Worm (Caenorhabditis elegans): Measurements from ENCODE around the gene gldi-11.
"Not testable (repeated sequence)": the region's sequence is repeated elsewhere in the genome, so short reads cannot be mapped to it uniquely, and the experiment has no call there.

The gldi-11 gene

DNA sequence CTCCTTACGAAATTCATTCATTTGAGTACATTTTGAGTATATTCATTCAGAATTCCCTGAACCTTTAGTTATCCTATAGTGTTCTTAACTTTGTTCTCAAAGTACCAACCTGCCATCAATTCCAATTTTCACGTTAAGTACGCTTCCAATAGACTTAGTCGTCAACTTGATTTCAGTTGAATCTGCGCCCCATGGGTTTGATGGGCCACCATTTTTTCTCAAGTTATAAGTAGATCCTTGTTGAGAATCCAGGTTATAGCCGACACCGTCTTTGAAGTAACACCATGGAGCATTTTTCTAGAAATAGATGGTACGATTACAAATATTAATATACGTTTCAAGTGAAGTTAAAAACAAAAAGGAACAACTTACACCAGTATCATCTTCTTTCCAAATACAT, 20.9 kb downstream of the gldi-11 start:
- TF ChIP-seq saeg-2 (GFP tag; IDR thresholded peaks at IDR 0.05) (no peak), unc-62 (GFP tag; optimal IDR thresholded peaks at IDR 0.05 in 1 of 2) (peak in 1 of 2 experiments; percentile 96), unc-62 (tag; optimal IDR thresholded peaks at IDR 0.05) (no peak), aha-1 (tag) (peak; percentile 12)

DNA sequence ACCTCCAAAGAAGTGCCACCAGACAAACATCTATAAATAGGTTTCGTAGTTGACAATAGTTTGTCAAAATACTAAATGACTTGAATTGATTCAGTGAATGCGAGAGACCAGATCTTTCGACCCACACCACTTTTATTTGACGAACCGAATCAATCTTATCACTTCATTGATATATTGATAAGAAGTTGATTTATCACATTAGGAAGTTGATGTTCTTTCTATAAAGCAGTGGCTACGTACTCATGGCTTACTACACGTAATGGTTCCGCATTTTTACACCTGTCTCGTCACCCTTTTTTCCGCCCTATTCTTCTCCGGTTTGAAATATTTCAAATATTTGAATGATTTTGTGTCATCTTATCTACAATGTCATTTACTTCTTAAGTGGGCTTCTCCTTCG, 25.0 kb downstream of the gldi-11 start:
- TF ChIP-seq nhr-28 (tag; optimal IDR thresholded peaks at IDR 0.05) (peak; percentile 17), fkh-10 (GFP tag; optimal IDR thresholded peaks at IDR 0.05) (no peak), unc-130 (GFP tag; optimal IDR thresholded peaks at IDR 0.05) (no peak), lin-13 (GFP tag; optimal IDR thresholded peaks at IDR 0.05) (no peak), R02D3.7 (tag; optimal IDR thresholded peaks at IDR 0.05) (no peak), saeg-2 (GFP tag; IDR thresholded peaks at IDR 0.05) (no peak), pqm-1 (tag; optimal IDR thresholded peaks at IDR 0.05) (peak; percentile 63), F44E2.7 (GFP tag; IDR thresholded peaks at IDR 0.05) (no peak), zfp-3 (GFP tag; conservative IDR thresholded peaks at IDR 0.05) (no peak), hlh-11 (tag; optimal IDR thresholded peaks at IDR 0.05) (peak; percentile 6), dve-1 (tag; optimal IDR thresholded peaks at IDR 0.05; ENCODE audit: insufficient read depth) (peak; percentile 42)

DNA sequence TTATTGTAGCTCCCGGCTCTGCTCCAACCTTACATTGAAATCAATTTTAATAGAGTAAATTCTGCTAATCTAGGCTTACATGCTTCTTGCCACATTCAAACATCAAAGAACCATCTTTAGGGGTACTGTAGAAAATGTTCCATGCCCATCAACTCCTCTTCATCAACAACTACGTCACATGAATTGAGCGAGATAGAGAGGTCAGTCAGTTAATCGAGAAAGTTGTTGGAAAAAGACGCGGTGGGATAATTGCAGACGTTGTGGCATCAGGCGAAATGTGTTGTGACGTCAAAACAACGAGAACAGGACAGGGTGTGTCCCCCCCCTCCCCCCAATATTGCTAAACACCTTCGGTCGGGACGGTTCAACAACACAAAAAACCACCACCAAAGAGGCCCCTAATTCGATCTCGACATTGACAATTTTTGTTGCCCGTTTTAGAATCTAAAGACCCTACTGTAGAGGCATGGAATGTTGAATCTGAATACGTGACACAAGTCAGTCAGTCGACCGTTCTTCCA, 27.0 kb downstream of the gldi-11 start:
- TF ChIP-seq dpl-1 (GFP tag; optimal IDR thresholded peaks at IDR 0.05) = no peak
- no peak for TF ChIP-seq F26F4.8 (GFP tag; conservative IDR thresholded peaks at IDR 0.05)
- TF ChIP-seq nhr-11 (tag; optimal IDR thresholded peaks at IDR 0.05) = no peak
- no peak for TF ChIP-seq mdl-1 (tag; optimal IDR thresholded peaks at IDR 0.05)
- no peak for TF ChIP-seq fos-1 (tag; optimal IDR thresholded peaks at IDR 0.05)
- no peak for TF ChIP-seq sdz-12 (GFP tag; optimal IDR thresholded peaks at IDR 0.05)
- TF ChIP-seq R02D3.7 (tag; optimal IDR thresholded peaks at IDR 0.05) = no peak
- TF ChIP-seq unc-62 (GFP tag; optimal IDR thresholded peaks at IDR 0.05 in 1 of 2) = peak in 1 of 2 experiments; percentile 62
- no peak for TF ChIP-seq unc-62 (tag; optimal IDR thresholded peaks at IDR 0.05)

DNA sequence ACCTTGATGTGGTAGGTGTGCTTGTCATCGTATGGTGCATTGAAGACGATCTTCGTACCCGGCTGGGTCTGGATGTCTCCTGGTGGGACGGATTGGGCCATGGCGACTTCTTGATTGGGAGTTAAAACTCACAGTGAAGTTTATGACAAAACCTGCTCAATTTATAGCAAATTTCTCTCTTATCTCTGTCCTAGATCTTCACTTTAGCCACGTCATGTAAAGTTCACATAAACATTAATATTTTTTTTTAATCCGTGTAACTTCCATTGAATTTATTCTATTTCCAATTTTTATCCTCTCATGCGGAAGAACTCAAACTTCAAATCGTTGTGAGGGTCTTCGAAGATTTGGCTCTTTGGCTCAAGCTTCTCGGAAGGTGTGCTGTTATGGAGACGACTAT, 29.1 kb downstream of the gldi-11 start, which contains the start of gene msp-31:
TSS of gene msp-31 (minus strand) at position 101 of the 400 bp plus-strand sequence.
- not testable (repeated sequence) for TF ChIP-seq tra-1 (GFP tag; IDR thresholded peaks at IDR 0.05); ZK546.5 (tag; optimal IDR thresholded peaks at IDR 0.05); aly-2 (tag; optimal IDR thresholded peaks at IDR 0.05)

DNA sequence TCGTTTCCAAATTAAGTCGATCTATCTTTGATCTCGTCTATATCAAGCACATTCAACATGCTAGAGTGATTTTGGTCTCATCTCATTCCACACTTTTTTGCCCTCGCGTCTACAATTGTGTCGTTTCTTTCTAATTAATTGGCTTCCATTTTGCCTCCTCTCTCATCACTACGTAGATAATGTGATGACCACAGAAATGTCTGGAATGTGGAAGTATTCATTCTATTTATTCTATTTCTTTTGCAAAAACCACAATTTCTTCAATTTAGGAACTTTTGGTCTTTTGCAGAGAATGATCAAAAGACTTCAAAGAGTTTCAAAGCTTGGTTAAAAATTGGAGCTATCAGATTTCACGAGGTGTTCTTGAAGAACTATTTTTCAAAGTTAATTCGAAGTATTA, 30.0 kb downstream of the gldi-11 start:
- TF ChIP-seq unc-39 (tag; optimal IDR thresholded peaks at IDR 0.05) (no peak), snpc-1.2 (GFP tag; IDR thresholded peaks at IDR 0.05) (no peak), aha-1 (tag) (peak; percentile 48), unc-62 (GFP tag; optimal IDR thresholded peaks at IDR 0.05 in 1 of 2) (no peak), unc-62 (tag; optimal IDR thresholded peaks at IDR 0.05) (no peak)

DNA sequence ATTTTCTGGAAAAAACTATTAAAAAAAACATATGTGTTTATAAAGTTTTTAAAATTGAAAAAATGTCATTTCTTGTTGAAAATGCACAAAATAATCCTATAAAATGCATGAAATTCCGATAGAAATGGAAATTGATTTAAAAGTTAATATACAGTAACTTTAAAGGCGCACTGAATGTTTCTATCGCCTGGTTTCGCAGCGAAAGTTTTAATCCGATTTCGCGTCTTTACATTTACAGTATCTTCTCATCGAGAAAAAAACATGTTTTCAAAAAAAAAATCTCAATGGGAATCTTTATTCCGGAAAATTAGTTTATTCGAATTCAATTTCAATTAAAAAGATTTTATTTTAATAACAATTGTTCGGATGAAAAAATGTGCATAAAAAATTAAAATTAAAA, 31.4 kb downstream of the gldi-11 start, which contains the start of gene R05F9.11:
TSS of gene R05F9.11 (minus strand) at position 5 of the 400 bp plus-strand sequence.
- TF ChIP-seq T20F7.1 (GFP tag; optimal IDR thresholded peaks at IDR 0.05) (no peak), fkh-10 (GFP tag; optimal IDR thresholded peaks at IDR 0.05) (no peak), snpc-1.2 (GFP tag; IDR thresholded peaks at IDR 0.05) (no peak), unc-130 (GFP tag; optimal IDR thresholded peaks at IDR 0.05) (peak; percentile 10), nhr-11 (tag; optimal IDR thresholded peaks at IDR 0.05) (no peak), set-16 (GFP tag; IDR thresholded peaks at IDR 0.05) (no peak), lsy-2 (tag; optimal IDR thresholded peaks at IDR 0.05) (peak in 1 of 2 experiments; percentile 58), F49E8.2 (tag; optimal IDR thresholded peaks at IDR 0.05; ENCODE audit: borderline replicate concordance) (peak; percentile 10), hlh-11 (tag; optimal IDR thresholded peaks at IDR 0.05) (no peak), aly-2 (tag; optimal IDR thresholded peaks at IDR 0.05) (no peak), lin-39 (tag; optimal IDR thresholded peaks at IDR 0.05) (no peak), lin-13 (GFP tag; optimal IDR thresholded peaks at IDR 0.05) (no peak), tag-97 (GFP tag; IDR thresholded peaks at IDR 0.05) (no peak), ZK546.5 (tag; optimal IDR thresholded peaks at IDR 0.05) (no peak), nhr-42 (GFP tag; IDR thresholded peaks at IDR 0.05) (no peak), lin-15B (tag; optimal IDR thresholded peaks at IDR 0.05) (no peak), mep-1 (tag; optimal IDR thresholded peaks at IDR 0.05) (no peak)
